Fruit fly (Drosophila melanogaster) whole organism, embryonic: ENCODE data around the gene Hel25E.

Experiments used
- Abd-B ChIP-seq: fragments of 200-800 bp; sonication (Bioruptor generic); optimal IDR thresholded peaks from 2 replicates; lab custom pipeline; 2018; ENCODE audit warnings: missing biosample characterization, mild to moderate bottlenecking, missing genetic modification characterization, moderate library complexity
- Bgb ChIP-seq: fragments of 200-800 bp; sonication (Bioruptor generic); IDR thresholded peaks from 2 replicates; pipeline ENCODE4 v1.3.6; 2022; ENCODE audit warnings: missing biosample characterization, missing genetic modification characterization; ENCODE audit not compliant: partially characterized antibody
- BtbVII ChIP-seq: fragments of 200-800 bp; sonication (Bioruptor generic); optimal IDR thresholded peaks from 3 replicates; lab custom pipeline; 2017; ENCODE audit warnings: missing biosample characterization, mild to moderate bottlenecking, missing genetic modification characterization
- CG10565 ChIP-seq: fragments of 200-800 bp; sonication (Bioruptor generic); optimal IDR thresholded peaks from 3 replicates; lab custom pipeline; 2016; ENCODE audit warnings: missing biosample characterization, mild to moderate bottlenecking, missing genetic modification characterization
- CG10654 ChIP-seq: fragments of 200-800 bp; sonication (Bioruptor generic); optimal IDR thresholded peaks from 2 replicates; lab custom pipeline; 2016; ENCODE audit warnings: missing biosample characterization, missing genetic modification characterization
- CG15269 ChIP-seq: fragments of 200-800 bp; sonication (Bioruptor generic); optimal IDR thresholded peaks from 2 replicates; lab custom pipeline; 2018; ENCODE audit warnings: missing biosample characterization, mild to moderate bottlenecking, missing genetic modification characterization, moderate library complexity
- CG1647 ChIP-seq: fragments of 200-800 bp; sonication (Bioruptor generic); optimal IDR thresholded peaks from 3 replicates; lab custom pipeline; 2016; ENCODE audit warnings: missing biosample characterization, missing genetic modification characterization
- CG16863 ChIP-seq: fragments of 200-800 bp; sonication (Bioruptor generic); optimal IDR thresholded peaks from 3 replicates; lab custom pipeline; 2016; ENCODE audit warnings: missing biosample characterization, missing genetic modification characterization
- CG17186 ChIP-seq: fragments of 200-800 bp; sonication (Bioruptor generic); optimal IDR thresholded peaks from 3 replicates; lab custom pipeline; 2017; ENCODE audit warnings: missing biosample characterization, missing genetic modification reagents, missing genetic modification characterization
- CG17802 ChIP-seq: fragments of 200-800 bp; sonication (Bioruptor generic); optimal IDR thresholded peaks from 2 replicates; lab custom pipeline; 2018; ENCODE audit warnings: missing biosample characterization, mild to moderate bottlenecking, missing genetic modification characterization, moderate library complexity
- CG18476 ChIP-seq: fragments of 200-800 bp; sonication (Bioruptor generic); optimal IDR thresholded peaks from 2 replicates; lab custom pipeline; 2016; ENCODE audit warnings: missing biosample characterization, mild to moderate bottlenecking, missing genetic modification characterization
- CG2120 ChIP-seq: fragments of 200-800 bp; sonication (Bioruptor generic); optimal IDR thresholded peaks from 3 replicates; lab custom pipeline; 2016; ENCODE audit warnings: missing biosample characterization, missing genetic modification characterization
- CG2199 ChIP-seq: fragments of 200-800 bp; sonication (Bioruptor generic); IDR thresholded peaks from 3 replicates; pipeline ENCODE4 v1.3.6; 2022; ENCODE audit warnings: missing biosample characterization, missing genetic modification characterization
- CG34376 ChIP-seq: fragments of 200-800 bp; sonication (Bioruptor generic); optimal IDR thresholded peaks from 2 replicates; lab custom pipeline; 2018; ENCODE audit warnings: missing biosample characterization, mild to moderate bottlenecking, missing genetic modification characterization
- CG5180 ChIP-seq: fragments of 200-800 bp; sonication (Bioruptor generic); optimal IDR thresholded peaks from 3 replicates; lab custom pipeline; 2017; ENCODE audit warnings: missing biosample characterization, missing genetic modification characterization, mild to moderate bottlenecking, moderate library complexity, missing genetic modification reagents
- CG6854 ChIP-seq: fragments of 200-800 bp; sonication (Bioruptor generic); optimal IDR thresholded peaks from 3 replicates; lab custom pipeline; 2017; ENCODE audit warnings: missing biosample characterization, mild to moderate bottlenecking, missing genetic modification characterization
- CG7271 ChIP-seq: fragments of 200-800 bp; sonication (Bioruptor generic); optimal IDR thresholded peaks from 2 replicates; lab custom pipeline; 2018; ENCODE audit warnings: missing biosample characterization, mild to moderate bottlenecking, missing genetic modification characterization, moderate library complexity
- CG7839 ChIP-seq: fragments of 200-800 bp; sonication (Bioruptor generic); optimal IDR thresholded peaks from 3 replicates; lab custom pipeline; 2018; ENCODE audit warnings: missing biosample characterization, mild to moderate bottlenecking, missing genetic modification characterization, moderate library complexity
- CG8281 ChIP-seq: fragments of 200-800 bp; sonication (Bioruptor generic); optimal IDR thresholded peaks from 2 replicates; lab custom pipeline; 2018; ENCODE audit warnings: missing biosample characterization, mild to moderate bottlenecking, missing genetic modification characterization, moderate library complexity
- Camta ChIP-seq: fragments of 200-800 bp; sonication (Bioruptor generic); optimal IDR thresholded peaks from 2 replicates; lab custom pipeline; 2016; ENCODE audit warnings: missing biosample characterization, missing genetic modification characterization
- D ChIP-seq, 2 experiments: fragments of 200-800 bp in 1 of 2; fragments of >200 bp in 1 of 2; sonication (Bioruptor generic) in 1 of 2; optimal IDR thresholded peaks; 2 replicates in 1 of 2; 3 replicates in 1 of 2; lab custom pipeline; 2017; ENCODE audit warnings: mild to moderate bottlenecking in 1 of 2, missing biosample characterization in 1 of 2, missing genetic modification characterization in 1 of 2, missing genetic modification reagents in 1 of 2
- HLH3B ChIP-seq: fragments of 200-800 bp; sonication (Bioruptor generic); IDR thresholded peaks from 2 replicates; pipeline ENCODE4 v1.3.6; 2022; ENCODE audit warnings: missing biosample characterization, missing genetic modification characterization
- HLH4C ChIP-seq: fragments of 200-800 bp; sonication (Bioruptor generic); IDR thresholded peaks from 3 replicates; pipeline ENCODE4 v1.3.6; 2022; ENCODE audit warnings: missing biosample characterization, missing genetic modification characterization; ENCODE audit not compliant: partially characterized antibody
- MESR4 ChIP-seq: fragments of 200-800 bp; sonication (Bioruptor generic); optimal IDR thresholded peaks from 2 replicates; lab custom pipeline; 2018; ENCODE audit warnings: missing biosample characterization, mild to moderate bottlenecking, missing genetic modification characterization, moderate library complexity
- Mrtf ChIP-seq: fragments of 200-800 bp; sonication (Bioruptor generic); IDR thresholded peaks from 3 replicates; pipeline ENCODE4 v1.3.6; 2022; ENCODE audit warnings: missing biosample characterization, missing genetic modification characterization
- NC2β ChIP-seq: fragments of 200-800 bp; sonication (Bioruptor generic); optimal IDR thresholded peaks from 2 replicates; lab custom pipeline; 2016; ENCODE audit warnings: missing biosample characterization, missing genetic modification characterization
- Side ChIP-seq: fragments of 200-800 bp; sonication (Bioruptor generic); optimal IDR thresholded peaks from 2 replicates; lab custom pipeline; 2016; ENCODE audit warnings: missing biosample characterization, missing genetic modification characterization
- Sox102F ChIP-seq: fragments of 200-800 bp; sonication (Bioruptor generic); optimal IDR thresholded peaks from 2 replicates; lab custom pipeline; 2018; ENCODE audit warnings: missing biosample characterization, mild to moderate bottlenecking, missing genetic modification characterization, moderate library complexity
- al ChIP-seq: fragments of 200-800 bp; sonication (Bioruptor generic); IDR thresholded peaks from 2 replicates; pipeline ENCODE4 v1.3.6; 2022; ENCODE audit warnings: missing biosample characterization, missing genetic modification characterization
- az2 ChIP-seq: fragments of 200-800 bp; sonication (Bioruptor generic); optimal IDR thresholded peaks from 3 replicates; lab custom pipeline; 2016; ENCODE audit warnings: missing biosample characterization, missing genetic modification characterization
- bigmax ChIP-seq: fragments of 200-800 bp; sonication (Bioruptor generic); optimal IDR thresholded peaks from 2 replicates; lab custom pipeline; 2018; ENCODE audit warnings: missing biosample characterization, mild to moderate bottlenecking, missing genetic modification characterization
- bsh ChIP-seq, 2 experiments: fragments of 200-800 bp; sonication (Bioruptor generic); optimal IDR thresholded peaks; 2 replicates each; lab custom pipeline; 2017 to 2018; ENCODE audit warnings: mild to moderate bottlenecking in 2 of 2, missing biosample characterization in 2 of 2, missing genetic modification characterization in 2 of 2, moderate library complexity in 1 of 2
- chn ChIP-seq: fragments of 200-800 bp; sonication (Bioruptor generic); optimal IDR thresholded peaks from 2 replicates; lab custom pipeline; 2016; ENCODE audit warnings: missing biosample characterization, missing genetic modification characterization
- cwo ChIP-seq: fragments of 200-800 bp; sonication (Bioruptor generic); optimal IDR thresholded peaks from 3 replicates; lab custom pipeline; 2017; ENCODE audit warnings: missing biosample characterization, missing genetic modification characterization, mild to moderate bottlenecking, moderate library complexity, missing genetic modification reagents
- danr ChIP-seq: fragments of 200-800 bp; sonication (Bioruptor generic); IDR thresholded peaks from 2 replicates; pipeline ENCODE4 v1.3.6; 2022; ENCODE audit warnings: missing biosample characterization, missing genetic modification characterization
- emc ChIP-seq: fragments of 200-800 bp; sonication (Bioruptor generic); optimal IDR thresholded peaks from 2 replicates; lab custom pipeline; 2016; ENCODE audit warnings: missing biosample characterization, missing genetic modification characterization
- exex ChIP-seq: fragments of 200-800 bp; sonication (Bioruptor generic); optimal IDR thresholded peaks from 4 replicates; lab custom pipeline; 2018; ENCODE audit warnings: missing biosample characterization, mild to moderate bottlenecking, missing genetic modification characterization, moderate library complexity
- fd96Cb ChIP-seq: fragments of 200-800 bp; sonication (Bioruptor generic); optimal IDR thresholded peaks from 2 replicates; lab custom pipeline; 2018; ENCODE audit warnings: missing biosample characterization, mild to moderate bottlenecking, missing genetic modification characterization, moderate library complexity
- fu2 ChIP-seq: fragments of 200-800 bp; sonication (Bioruptor generic); optimal IDR thresholded peaks from 2 replicates; lab custom pipeline; 2016; ENCODE audit warnings: missing biosample characterization, missing genetic modification characterization
- gce ChIP-seq: fragments of 200-800 bp; sonication (Bioruptor generic); IDR thresholded peaks from 3 replicates; pipeline ENCODE4 v1.3.6; 2022; ENCODE audit warnings: missing biosample characterization, missing genetic modification characterization
- jumu ChIP-seq: fragments of 200-800 bp; sonication (Bioruptor generic); optimal IDR thresholded peaks from 3 replicates; lab custom pipeline; 2016; ENCODE audit warnings: missing biosample characterization, missing genetic modification characterization
- klu ChIP-seq: fragments of 200-800 bp; sonication (Bioruptor generic); IDR thresholded peaks from 2 replicates; pipeline ENCODE4 v1.3.6; 2022; ENCODE audit warnings: missing biosample characterization, missing genetic modification characterization
- lbe ChIP-seq: fragments of 200-800 bp; sonication (Bioruptor generic); optimal IDR thresholded peaks from 2 replicates; lab custom pipeline; 2016; ENCODE audit warnings: missing biosample characterization, mild to moderate bottlenecking, missing genetic modification characterization
- nau ChIP-seq: fragments of 200-800 bp; sonication (Bioruptor generic); optimal IDR thresholded peaks from 3 replicates; lab custom pipeline; 2017; ENCODE audit warnings: missing biosample characterization, mild to moderate bottlenecking, missing genetic modification characterization, missing genetic modification reagents
- ranshi ChIP-seq: fragments of 200-800 bp; sonication (Bioruptor generic); IDR thresholded peaks from 2 replicates; pipeline ENCODE4 v1.3.6; 2022; ENCODE audit warnings: missing biosample characterization, missing genetic modification characterization
- run ChIP-seq: fragments of 200-800 bp; sonication (Bioruptor generic); optimal IDR thresholded peaks from 3 replicates; lab custom pipeline; 2018; ENCODE audit warnings: missing biosample characterization, mild to moderate bottlenecking, missing genetic modification characterization
- scrt ChIP-seq: fragments of 200-800 bp; sonication (Bioruptor generic); optimal IDR thresholded peaks from 2 replicates; lab custom pipeline; 2018; ENCODE audit warnings: missing biosample characterization, mild to moderate bottlenecking, missing genetic modification characterization, moderate library complexity
- ssp ChIP-seq: fragments of 200-800 bp; sonication (Bioruptor generic); IDR thresholded peaks from 2 replicates; pipeline ENCODE4 v1.3.6; 2022; ENCODE audit warnings: missing biosample characterization, missing genetic modification characterization
- sug ChIP-seq: fragments of 200-800 bp; optimal IDR thresholded peaks from 2 replicates; lab custom pipeline; 2019; ENCODE audit warnings: missing biosample characterization, mild to moderate bottlenecking, missing genetic modification characterization, moderate library complexity
- vnd ChIP-seq: fragments of 200-800 bp; sonication (Bioruptor generic); IDR thresholded peaks from 3 replicates; pipeline ENCODE4 v1.3.6; 2022; ENCODE audit warnings: missing biosample characterization, missing genetic modification characterization; ENCODE audit not compliant: partially characterized antibody

The Hel25E gene

dm6 chr2L:5569503-5569902, 27.4 kb upstream of the Hel25E start (continued):
- TF ChIP-seq Mrtf (GFP tag; lab: Robert Waterston, UW) (no peak), CG17186 (GFP tag; lab: Kevin White, UChicago) (no peak), CG8281 (tag; lab: Kevin White, UChicago) (no peak), CG7271 (tag; lab: Kevin White, UChicago) (no peak), CG15269 (tag; lab: Kevin White, UChicago) (peak; percentile 48), CG1647 (GFP tag; lab: Kevin White, UChicago) (no peak), HLH4C (no peak), sug (tag; lab: Kevin White, UChicago) (no peak), MESR4 (no peak), cwo (GFP tag; lab: Kevin White, UChicago) (peak; percentile 18), CG10565 (GFP tag; lab: Kevin White, UChicago) (no peak), NC2β (GFP tag; lab: Kevin White, UChicago) (no peak), al (GFP tag; lab: Robert Waterston, UW) (0 out of 2 replicates have a peak, but pooled peaks have one; percentile 10), BtbVII (GFP tag; lab: Kevin White, UChicago) (peak; percentile 17), Sox102F (GFP tag; lab: Kevin White, UChicago) (peak; percentile 45), az2 (no peak), ranshi (peak; percentile 10; the same call in 1 of the 2 replicates), CG7839 (peak; percentile 58), CG6854 (no peak), nau (GFP tag; lab: Kevin White, UChicago) (no peak), CG34376 (GFP tag; lab: Kevin White, UChicago) (no peak), lbe (no peak), CG17802 (no peak), CG18476 (no peak), fu2 (GFP tag; lab: Kevin White, UChicago) (no peak), bigmax (no peak), D (optimal IDR thresholded peaks at IDR 0.05; lab: Kevin White, UChicago) (no peak), D (GFP tag; optimal IDR thresholded peaks at IDR 0.05; lab: Kevin White, UChicago) (no peak), HLH3B (GFP tag; lab: Robert Waterston, UW) (no peak; the same call in 1 of the 2 replicates), CG5180 (GFP tag; lab: Kevin White, UChicago) (no peak), klu (GFP tag; lab: Robert Waterston, UW) (no peak), bsh (GFP tag; optimal IDR thresholded peaks at IDR 0.05; lab: Kevin White, UChicago) (no peak), gce (no peak), CG2199 (GFP tag; lab: Robert Waterston, UW) (no peak), jumu (GFP tag; lab: Kevin White, UChicago) (no peak), Camta (GFP tag; lab: Kevin White, UChicago) (no peak), emc (GFP tag; lab: Kevin White, UChicago) (no peak), vnd (GFP tag; lab: Robert Waterston, UW) (no peak), ssp (GFP tag; lab: Robert Waterston, UW) (no peak), CG16863 (GFP tag; lab: Kevin White, UChicago) (no peak), fd96Cb (tag; lab: Kevin White, UChicago) (peak; percentile 4), Side (GFP tag; lab: Kevin White, UChicago) (no peak), danr (0 out of 2 replicates have a peak, but pooled peaks have one; percentile 7), Abd-B (peak; percentile 22), run (tag; lab: Kevin White, UChicago) (no peak), CG10654 (GFP tag; lab: Kevin White, UChicago) (no peak), exex (no peak), chn (GFP tag; lab: Kevin White, UChicago) (no peak), scrt (GFP tag; lab: Kevin White, UChicago) (no peak), Bgb (GFP tag; lab: Robert Waterston, UW) (no peak), CG2120 (GFP tag; lab: Kevin White, UChicago) (peak; percentile 67)
